Fruit fly (Drosophila melanogaster) whole organism, embryonic: ENCODE measurements around the gene bma.

Experiments used
- ATbp ChIP-seq: fragments of 200-800 bp; sonication (Bioruptor generic); optimal IDR thresholded peaks from 2 replicates; lab custom pipeline; 2017; ENCODE audit warnings: missing biosample characterization, mild to moderate bottlenecking, missing genetic modification characterization, missing genetic modification reagents
- Awh ChIP-seq: fragments of 200-800 bp; sonication (Bioruptor generic); IDR thresholded peaks from 2 replicates; pipeline ENCODE4, ENCODE4 v1.3.6; 2022; ENCODE audit warnings: missing biosample characterization, missing genetic modification characterization
- Blimp-1 ChIP-seq: fragments of 200-800 bp; sonication (Bioruptor generic); optimal IDR thresholded peaks from 3 replicates; lab custom pipeline; 2018; ENCODE audit warnings: missing biosample characterization, missing genetic modification characterization, mild to moderate bottlenecking, moderate library complexity, missing genetic modification reagents
- CG10979 ChIP-seq: fragments of 200-800 bp; sonication (Bioruptor generic); optimal IDR thresholded peaks from 2 replicates; lab custom pipeline; 2018; ENCODE audit warnings: missing biosample characterization, mild to moderate bottlenecking, missing genetic modification characterization, moderate library complexity
- CG11398 ChIP-seq: fragments of 200-800 bp; sonication (Bioruptor generic); optimal IDR thresholded peaks from 2 replicates; lab custom pipeline; 2016; ENCODE audit warnings: missing biosample characterization, missing genetic modification characterization
- CG12155 ChIP-seq: fragments of 200-800 bp; sonication (Bioruptor generic); optimal IDR thresholded peaks from 3 replicates; lab custom pipeline; 2016; ENCODE audit warnings: missing biosample characterization, missing genetic modification characterization
- CG13287 ChIP-seq: fragments of 200-800 bp; sonication (Bioruptor generic); IDR thresholded peaks from 2 replicates; pipeline ENCODE4 v1.3.6; 2022; ENCODE audit warnings: missing biosample characterization, missing genetic modification characterization; ENCODE audit not compliant: partially characterized antibody
- CG1529 ChIP-seq: fragments of 200-800 bp; sonication (Bioruptor generic); optimal IDR thresholded peaks from 3 replicates; lab custom pipeline; 2018; ENCODE audit warnings: missing biosample characterization, missing genetic modification characterization
- CG17912 ChIP-seq: fragments of 200-800 bp; sonication (Bioruptor generic); optimal IDR thresholded peaks from 2 replicates; lab custom pipeline; 2018; ENCODE audit warnings: missing biosample characterization, mild to moderate bottlenecking, missing genetic modification characterization
- CG18619 ChIP-seq: fragments of 200-800 bp; sonication (Bioruptor generic); optimal IDR thresholded peaks from 3 replicates; lab custom pipeline; 2017; ENCODE audit warnings: missing biosample characterization, mild to moderate bottlenecking, missing genetic modification characterization
- CG30403 ChIP-seq: fragments of 200-800 bp; sonication (Bioruptor generic); optimal IDR thresholded peaks from 3 replicates; lab custom pipeline; 2016; ENCODE audit warnings: missing biosample characterization, missing genetic modification characterization
- CG32767 ChIP-seq: fragments of 200-800 bp; sonication (Bioruptor generic); IDR thresholded peaks from 2 replicates; pipeline ENCODE4 v1.3.6; 2022; ENCODE audit warnings: missing biosample characterization, missing genetic modification characterization
- CG3726 ChIP-seq: fragments of 200-800 bp; sonication (Bioruptor generic); IDR thresholded peaks from 3 replicates; pipeline ENCODE4, ENCODE4 v1.3.6; 2022; ENCODE audit warnings: missing biosample characterization, missing genetic modification characterization
- CG3995 ChIP-seq: fragments of 200-800 bp; sonication (Bioruptor generic); optimal IDR thresholded peaks from 3 replicates; lab custom pipeline; 2016; ENCODE audit warnings: missing biosample characterization, missing genetic modification characterization
- CG8290 ChIP-seq, 3 experiments: fragments of 200-800 bp; sonication (Bioruptor generic); optimal IDR thresholded peaks; 2 replicates each; lab custom pipeline; 2016 to 2019; ENCODE audit warnings: missing biosample characterization in 3 of 3, missing genetic modification characterization in 3 of 3, mild to moderate bottlenecking in 2 of 3, moderate library complexity in 1 of 3
- CG8359 ChIP-seq: fragments of 200-800 bp; sonication (Bioruptor generic); optimal IDR thresholded peaks from 2 replicates; lab custom pipeline; 2017; ENCODE audit warnings: missing biosample characterization, mild to moderate bottlenecking, missing genetic modification characterization, borderline replicate concordance
- CG8388 ChIP-seq: fragments of 200-800 bp; sonication (Bioruptor generic); optimal IDR thresholded peaks from 2 replicates; lab custom pipeline; 2019; ENCODE audit warnings: missing biosample characterization, mild to moderate bottlenecking, missing genetic modification characterization, moderate library complexity
- CG8944 ChIP-seq: fragments of 200-800 bp; sonication (Bioruptor generic); optimal IDR thresholded peaks from 3 replicates; lab custom pipeline; 2016; ENCODE audit warnings: missing biosample characterization, missing genetic modification characterization
- CTCF ChIP-seq: fragments of 200-800 bp; sonication (Bioruptor generic); optimal IDR thresholded peaks from 2 replicates; lab custom pipeline; 2017; ENCODE audit warnings: missing biosample characterization, mild to moderate bottlenecking, missing genetic modification characterization, moderate library complexity
- Dad ChIP-seq: fragments of 200-800 bp; sonication (Bioruptor generic); optimal IDR thresholded peaks from 3 replicates; lab custom pipeline; 2016; ENCODE audit warnings: missing biosample characterization, missing genetic modification characterization
- Deaf1 ChIP-seq: fragments of 200-800 bp; optimal IDR thresholded peaks from 3 replicates; lab custom pipeline; 2019; ENCODE audit warnings: missing biosample characterization, mild to moderate bottlenecking, missing genetic modification characterization, moderate library complexity
- Dfd ChIP-seq, 2 experiments: fragments of >200 bp; optimal IDR thresholded peaks; 2 replicates each; lab custom pipeline; 2017; ENCODE audit warnings: missing biosample characterization in 2 of 2, missing genetic modification characterization in 2 of 2
- Doc2 ChIP-seq: fragments of 200-800 bp; sonication (Bioruptor generic); IDR thresholded peaks from 2 replicates; pipeline ENCODE4 v1.3.6; 2022; ENCODE audit warnings: missing biosample characterization, missing genetic modification characterization
- HmgZ ChIP-seq: fragments of 200-800 bp; sonication (Bioruptor generic); optimal IDR thresholded peaks from 2 replicates; lab custom pipeline; 2018; ENCODE audit warnings: missing biosample characterization, mild to moderate bottlenecking, missing genetic modification characterization
- Mes4 ChIP-seq: fragments of 200-800 bp; sonication (Bioruptor generic); optimal IDR thresholded peaks from 2 replicates; lab custom pipeline; 2016; ENCODE audit warnings: missing biosample characterization, missing genetic modification characterization
- Nf-YA ChIP-seq: fragments of 200-800 bp; sonication (Bioruptor generic); IDR thresholded peaks from 2 replicates; pipeline ENCODE4 v1.3.6; 2022; ENCODE audit warnings: missing biosample characterization, missing genetic modification characterization
- Nf-YB ChIP-seq: fragments of 200-800 bp; sonication (Bioruptor generic); optimal IDR thresholded peaks from 3 replicates; lab custom pipeline; 2019; ENCODE audit warnings: missing biosample characterization, mild to moderate bottlenecking, missing genetic modification characterization, moderate library complexity
- Ssrp ChIP-seq: fragments of 200-800 bp; sonication (Bioruptor generic); optimal IDR thresholded peaks from 2 replicates; lab custom pipeline; 2018; ENCODE audit warnings: missing biosample characterization, mild to moderate bottlenecking, missing genetic modification characterization, moderate library complexity
- br ChIP-seq: fragments of >200 bp; optimal IDR thresholded peaks from 2 replicates; lab custom pipeline; 2017
- chm ChIP-seq: fragments of 200-800 bp; sonication (Bioruptor generic); IDR thresholded peaks from 2 replicates; pipeline ENCODE4 v1.3.6; 2022; ENCODE audit warnings: missing biosample characterization, missing genetic modification characterization
- cwo ChIP-seq: fragments of 200-800 bp; sonication (Bioruptor generic); optimal IDR thresholded peaks from 3 replicates; lab custom pipeline; 2017; ENCODE audit warnings: missing biosample characterization, missing genetic modification characterization, mild to moderate bottlenecking, moderate library complexity, missing genetic modification reagents
- dan ChIP-seq: fragments of 200-800 bp; sonication (Bioruptor generic); IDR thresholded peaks from 2 replicates; pipeline ENCODE4 v1.3.6; 2022; ENCODE audit warnings: missing biosample characterization, missing genetic modification characterization
- dm ChIP-seq: fragments of 200-800 bp; sonication (Bioruptor generic); optimal IDR thresholded peaks from 3 replicates; lab custom pipeline; 2016; ENCODE audit warnings: missing biosample characterization, missing genetic modification characterization
- en ChIP-seq: fragments of 200-800 bp; sonication (Bioruptor generic); optimal IDR thresholded peaks from 2 replicates; lab custom pipeline; 2016; ENCODE audit warnings: missing biosample characterization, missing genetic modification characterization
- exex ChIP-seq: fragments of 200-800 bp; sonication (Bioruptor generic); optimal IDR thresholded peaks from 4 replicates; lab custom pipeline; 2018; ENCODE audit warnings: missing biosample characterization, mild to moderate bottlenecking, missing genetic modification characterization, moderate library complexity
- ftz-f1 ChIP-seq: fragments of 200-800 bp; sonication (Bioruptor generic); optimal IDR thresholded peaks from 2 replicates; lab custom pipeline; 2016; ENCODE audit warnings: missing biosample characterization, missing genetic modification characterization
- gsb ChIP-seq: fragments of 200-800 bp; sonication (Bioruptor generic); IDR thresholded peaks from 2 replicates; pipeline ENCODE4 v1.3.6; 2022; ENCODE audit warnings: missing biosample characterization, missing genetic modification characterization
- knrl ChIP-seq: fragments of 200-800 bp; sonication (Bioruptor generic); IDR thresholded peaks from 3 replicates; pipeline ENCODE4 v1.3.6; 2022; ENCODE audit warnings: missing biosample characterization, missing genetic modification characterization; ENCODE audit not compliant: partially characterized antibody
- lbe ChIP-seq: fragments of 200-800 bp; sonication (Bioruptor generic); optimal IDR thresholded peaks from 2 replicates; lab custom pipeline; 2016; ENCODE audit warnings: missing biosample characterization, mild to moderate bottlenecking, missing genetic modification characterization
- odd ChIP-seq: fragments of 200-800 bp; sonication (Bioruptor generic); optimal IDR thresholded peaks from 2 replicates; lab custom pipeline; 2017; ENCODE audit warnings: missing biosample characterization, mild to moderate bottlenecking, missing genetic modification characterization
- pb ChIP-seq: fragments of 200-800 bp; sonication (Bioruptor generic); optimal IDR thresholded peaks from 3 replicates; lab custom pipeline; 2016; ENCODE audit warnings: missing biosample characterization, missing genetic modification characterization
- peb ChIP-seq: fragments of 200-800 bp; sonication (Bioruptor generic); IDR thresholded peaks from 2 replicates; pipeline ENCODE4 v1.3.6; 2022; ENCODE audit warnings: missing biosample characterization, missing genetic modification characterization
- pfk ChIP-seq: fragments of 200-800 bp; sonication (Bioruptor generic); optimal IDR thresholded peaks from 2 replicates; lab custom pipeline; 2018; ENCODE audit warnings: missing biosample characterization, mild to moderate bottlenecking, missing genetic modification characterization, moderate library complexity
- prd ChIP-seq, 3 experiments: fragments of >200 bp in 2 of 3; fragments of 200-800 bp in 1 of 3; sonication (Bioruptor generic) in 1 of 3; optimal IDR thresholded peaks in 2 of 3; IDR thresholded peaks in 1 of 3; 2 replicates in 2 of 3; 3 replicates in 1 of 3; pipeline versions ENCODE4 v1.3.6 to Lab custom; 2017 to 2022; ENCODE audit warnings: missing biosample characterization in 1 of 3, missing genetic modification characterization in 1 of 3
- sd ChIP-seq: fragments of 200-800 bp; sonication (Bioruptor generic); optimal IDR thresholded peaks from 3 replicates; lab custom pipeline; 2018; ENCODE audit warnings: missing biosample characterization, mild to moderate bottlenecking, missing genetic modification characterization, moderate library complexity
- shn ChIP-seq: fragments of 200-800 bp; sonication (Bioruptor generic); optimal IDR thresholded peaks from 3 replicates; lab custom pipeline; 2016; ENCODE audit warnings: missing biosample characterization, missing genetic modification characterization
- slp2 ChIP-seq: fragments of 200-800 bp; sonication (Bioruptor generic); optimal IDR thresholded peaks from 2 replicates; lab custom pipeline; 2016; ENCODE audit warnings: missing biosample characterization, missing genetic modification characterization
- ttk ChIP-seq: fragments of 200-800 bp; sonication (Bioruptor generic); IDR thresholded peaks from 2 replicates; pipeline ENCODE4 v2.1.2; 2022; ENCODE audit warnings: missing biosample characterization, missing genetic modification characterization
- vnd ChIP-seq: fragments of 200-800 bp; sonication (Bioruptor generic); IDR thresholded peaks from 3 replicates; pipeline ENCODE4 v1.3.6; 2022; ENCODE audit warnings: missing biosample characterization, missing genetic modification characterization; ENCODE audit not compliant: partially characterized antibody
- zen2 ChIP-seq: fragments of 200-800 bp; sonication (Bioruptor generic); IDR thresholded peaks from 3 replicates; pipeline ENCODE4 v1.3.6; 2022; ENCODE audit warnings: missing biosample characterization, missing genetic modification characterization; ENCODE audit not compliant: partially characterized antibody

Gene bma

dm6 chr3L:9888630-9889130, 19.2 kb upstream of the bma start, which contains the start of the genes Taf2 and CalpB (continued):
- no peak for TF ChIP-seq zen2 (GFP tag; lab: Robert Waterston, UW)
- peak; percentile 81 for TF ChIP-seq Awh (GFP tag; lab: Robert Waterston, UW)
- TF ChIP-seq Dad (GFP tag; lab: Kevin White, UChicago), result peak; percentile 27
- TF ChIP-seq CG17912, result no peak
- peak; percentile 33 for TF ChIP-seq CG11398
- TF ChIP-seq pb (GFP tag; lab: Kevin White, UChicago), result no peak
- peak; percentile 34; the same call in 1 of the 2 replicates for TF ChIP-seq peb (GFP tag; lab: Robert Waterston, UW)
- TF ChIP-seq CG10979 (tag; lab: Kevin White, UChicago), result peak; percentile 94
- TF ChIP-seq Mes4 (GFP tag; lab: Kevin White, UChicago), result no peak
- peak; percentile 10 for TF ChIP-seq CTCF
- no peak for TF ChIP-seq dan (GFP tag; lab: Robert Waterston, UW)
- TF ChIP-seq Nf-YA, result peak; percentile 55; the same call in 1 of the 2 replicates
- peak; percentile 75 for TF ChIP-seq ATbp (GFP tag; lab: Kevin White, UChicago)
- peak; percentile 82 for TF ChIP-seq Deaf1 (tag; lab: Kevin White, UChicago)
- no peak for TF ChIP-seq pfk
- no peak for TF ChIP-seq Dfd (GFP tag; optimal IDR thresholded peaks at IDR 0.05; lab: Kevin White, UChicago)
- no peak for TF ChIP-seq prd (optimal IDR thresholded peaks at IDR 0.05; lab: Kevin White, UChicago)
- TF ChIP-seq prd (GFP tag; IDR thresholded peaks at IDR 0.05; lab: Robert Waterston, UW), result peak; percentile 78; the same call in 2 of the 3 replicates
- TF ChIP-seq CG8388 (GFP tag; lab: Kevin White, UChicago), result peak; percentile 89
- TF ChIP-seq br (lab: Kevin White, UChicago), result no peak
- TF ChIP-seq Nf-YB, result peak; percentile 72
- no peak for TF ChIP-seq Doc2
- peak; percentile 77; the same call in 1 of the 2 replicates for TF ChIP-seq ttk (GFP tag; lab: Robert Waterston, UW)
- TF ChIP-seq chm (GFP tag; lab: Robert Waterston, UW), result peak; percentile 59; the same call in 1 of the 2 replicates
- TF ChIP-seq lbe (GFP tag; lab: Kevin White, UChicago), result no peak
- TF ChIP-seq vnd (GFP tag; lab: Robert Waterston, UW), result no peak
- peak; percentile 25; the same call in 1 of the 3 replicates for TF ChIP-seq knrl (GFP tag; lab: Robert Waterston, UW)
- TF ChIP-seq CG32767 (GFP tag; lab: Robert Waterston, UW), result peak; percentile 72
- TF ChIP-seq CG3726 (GFP tag; lab: Robert Waterston, UW), result peak; percentile 5; the same call in 1 of the 3 replicates
- TF ChIP-seq Ssrp (tag; lab: Kevin White, UChicago), result peak; percentile 86
- TF ChIP-seq Blimp-1, result peak; percentile 87
- TF ChIP-seq dm (GFP tag; lab: Kevin White, UChicago), result peak; percentile 72
- TF ChIP-seq CG8290 (GFP tag; optimal IDR thresholded peaks at IDR 0.05; lab: Kevin White, UChicago), result no peak
- no peak for TF ChIP-seq CG8290 (tag; optimal IDR thresholded peaks at IDR 0.05; lab: Kevin White, UChicago)
- TF ChIP-seq shn (GFP tag; lab: Kevin White, UChicago), result peak; percentile 54
- TF ChIP-seq ftz-f1 (GFP tag; lab: Kevin White, UChicago), result no peak
- no peak for TF ChIP-seq exex
- peak; percentile 84 for TF ChIP-seq cwo (GFP tag; lab: Kevin White, UChicago)
- peak; percentile 84 for TF ChIP-seq CG12155 (GFP tag; lab: Kevin White, UChicago)
- TF ChIP-seq en, result no peak
- no peak for TF ChIP-seq CG3995 (GFP tag; lab: Kevin White, UChicago)
- TF ChIP-seq CG1529 (GFP tag; lab: Kevin White, UChicago), result peak; percentile 34
- peak; percentile 44 for TF ChIP-seq sd (tag; lab: Kevin White, UChicago)
- TF ChIP-seq CG30403 (GFP tag; lab: Kevin White, UChicago), result peak; percentile 92
- peak; percentile 29 for TF ChIP-seq CG13287 (GFP tag; lab: Robert Waterston, UW)
- TF ChIP-seq CG18619, result peak; percentile 76
- TF ChIP-seq odd (GFP tag; lab: Kevin White, UChicago), result no peak
- peak; percentile 51 for TF ChIP-seq CG8944 (GFP tag; lab: Kevin White, UChicago)
- peak; percentile 64 for TF ChIP-seq CG8359 (GFP tag; lab: Kevin White, UChicago)
- peak; percentile 42 for TF ChIP-seq slp2 (GFP tag; lab: Kevin White, UChicago)
- peak; percentile 62 for TF ChIP-seq gsb (GFP tag; lab: Robert Waterston, UW)
- peak; percentile 67 for TF ChIP-seq HmgZ (tag; lab: Kevin White, UChicago)
